Fruit fly (Drosophila melanogaster) whole organism, embryonic: ENCODE results near the gene PolD2.
A peak's percentile ranks its signal among the peaks of the same experiment; 100 is the strongest.

Source experiments
- Abd-B ChIP-seq: fragments of 200-800 bp; sonication (Bioruptor generic); optimal IDR thresholded peaks from 2 replicates; lab custom pipeline; 2018; ENCODE audit warnings: missing biosample characterization, mild to moderate bottlenecking, missing genetic modification characterization, moderate library complexity
- B-H2 ChIP-seq: fragments of 200-800 bp; sonication (Bioruptor generic); optimal IDR thresholded peaks from 2 replicates; lab custom pipeline; 2018; ENCODE audit warnings: missing biosample characterization, mild to moderate bottlenecking, missing genetic modification characterization
- CG10267 ChIP-seq: fragments of 200-800 bp; sonication (Bioruptor generic); optimal IDR thresholded peaks from 2 replicates; lab custom pipeline; 2018; ENCODE audit warnings: missing biosample characterization, mild to moderate bottlenecking, missing genetic modification characterization, moderate library complexity
- CG10462 ChIP-seq: fragments of 200-800 bp; sonication (Bioruptor generic); optimal IDR thresholded peaks from 2 replicates; lab custom pipeline; 2016; ENCODE audit warnings: missing biosample characterization, missing genetic modification characterization
- CG10565 ChIP-seq: fragments of 200-800 bp; sonication (Bioruptor generic); optimal IDR thresholded peaks from 3 replicates; lab custom pipeline; 2016; ENCODE audit warnings: missing biosample characterization, mild to moderate bottlenecking, missing genetic modification characterization
- CG10979 ChIP-seq: fragments of 200-800 bp; sonication (Bioruptor generic); optimal IDR thresholded peaks from 2 replicates; lab custom pipeline; 2018; ENCODE audit warnings: missing biosample characterization, mild to moderate bottlenecking, missing genetic modification characterization, moderate library complexity
- CG12942 ChIP-seq: fragments of 200-800 bp; sonication (Bioruptor generic); optimal IDR thresholded peaks from 3 replicates; lab custom pipeline; 2016; ENCODE audit warnings: missing biosample characterization, missing genetic modification characterization
- CG14441 ChIP-seq: fragments of 200-800 bp; sonication (Bioruptor generic); IDR thresholded peaks from 2 replicates; pipeline ENCODE4 v1.3.6; 2022; ENCODE audit warnings: missing biosample characterization, missing genetic modification characterization
- CG2116 ChIP-seq: fragments of 200-800 bp; sonication (Bioruptor generic); optimal IDR thresholded peaks from 3 replicates; lab custom pipeline; 2018; ENCODE audit warnings: missing biosample characterization, mild to moderate bottlenecking, missing genetic modification characterization
- CG2120 ChIP-seq: fragments of 200-800 bp; sonication (Bioruptor generic); optimal IDR thresholded peaks from 3 replicates; lab custom pipeline; 2016; ENCODE audit warnings: missing biosample characterization, missing genetic modification characterization
- CG2129 ChIP-seq: fragments of 200-800 bp; sonication (Bioruptor generic); IDR thresholded peaks from 2 replicates; pipeline ENCODE4 v1.3.6; 2022; ENCODE audit warnings: missing biosample characterization, missing genetic modification characterization; ENCODE audit not compliant: partially characterized antibody
- CG32532 ChIP-seq: fragments of 200-800 bp; sonication (Bioruptor generic); IDR thresholded peaks from 2 replicates; pipeline ENCODE4 v1.3.6; 2022; ENCODE audit warnings: missing biosample characterization, missing genetic modification characterization
- CG3995 ChIP-seq: fragments of 200-800 bp; sonication (Bioruptor generic); optimal IDR thresholded peaks from 3 replicates; lab custom pipeline; 2016; ENCODE audit warnings: missing biosample characterization, missing genetic modification characterization
- CG43689 ChIP-seq: fragments of 200-800 bp; sonication (Bioruptor generic); IDR thresholded peaks from 2 replicates; pipeline ENCODE4 v1.3.6; 2022; ENCODE audit warnings: missing biosample characterization, missing genetic modification characterization
- CG7372 ChIP-seq: fragments of 200-800 bp; sonication (Bioruptor generic); IDR thresholded peaks from 2 replicates; pipeline ENCODE4 v1.3.6; 2022; ENCODE audit warnings: missing biosample characterization, missing genetic modification characterization
- CG8388 ChIP-seq: fragments of 200-800 bp; sonication (Bioruptor generic); optimal IDR thresholded peaks from 2 replicates; lab custom pipeline; 2019; ENCODE audit warnings: missing biosample characterization, mild to moderate bottlenecking, missing genetic modification characterization, moderate library complexity
- CG9437 ChIP-seq: fragments of 200-800 bp; sonication (Bioruptor generic); optimal IDR thresholded peaks from 2 replicates; lab custom pipeline; 2018; ENCODE audit warnings: missing biosample characterization, mild to moderate bottlenecking, missing genetic modification characterization
- Dad ChIP-seq: fragments of 200-800 bp; sonication (Bioruptor generic); optimal IDR thresholded peaks from 3 replicates; lab custom pipeline; 2016; ENCODE audit warnings: missing biosample characterization, missing genetic modification characterization
- Ets65A ChIP-seq: fragments of 200-800 bp; sonication (Bioruptor generic); peaks from one replicate; lab custom pipeline; 2016; ENCODE audit warnings: missing biosample characterization, missing genetic modification characterization
- Fer3 ChIP-seq: fragments of 200-800 bp; sonication (Bioruptor generic); optimal IDR thresholded peaks from 2 replicates; lab custom pipeline; 2018; ENCODE audit warnings: missing biosample characterization, mild to moderate bottlenecking, missing genetic modification characterization, moderate library complexity
- H15 ChIP-seq: fragments of 200-800 bp; sonication (Bioruptor generic); IDR thresholded peaks from 3 replicates; pipeline ENCODE4 v1.3.6; 2022; ENCODE audit warnings: missing biosample characterization, missing genetic modification characterization
- HLHmδ ChIP-seq: fragments of 200-800 bp; sonication (Bioruptor generic); optimal IDR thresholded peaks from 2 replicates; lab custom pipeline; 2018; ENCODE audit warnings: missing biosample characterization, mild to moderate bottlenecking, missing genetic modification characterization, moderate library complexity
- HmgZ ChIP-seq: fragments of 200-800 bp; sonication (Bioruptor generic); optimal IDR thresholded peaks from 2 replicates; lab custom pipeline; 2018; ENCODE audit warnings: missing biosample characterization, mild to moderate bottlenecking, missing genetic modification characterization
- Hmr ChIP-seq: fragments of 200-800 bp; sonication (Bioruptor generic); optimal IDR thresholded peaks from 3 replicates; lab custom pipeline; 2017; ENCODE audit warnings: mild to moderate bottlenecking, missing biosample characterization, missing genetic modification reagents, missing genetic modification characterization
- MESR4 ChIP-seq: fragments of 200-800 bp; sonication (Bioruptor generic); optimal IDR thresholded peaks from 2 replicates; lab custom pipeline; 2018; ENCODE audit warnings: missing biosample characterization, mild to moderate bottlenecking, missing genetic modification characterization, moderate library complexity
- NC2β ChIP-seq: fragments of 200-800 bp; sonication (Bioruptor generic); optimal IDR thresholded peaks from 2 replicates; lab custom pipeline; 2016; ENCODE audit warnings: missing biosample characterization, missing genetic modification characterization
- Rfx ChIP-seq: fragments of 200-800 bp; sonication (Bioruptor generic); IDR thresholded peaks from 2 replicates; pipeline ENCODE4 v1.3.6; 2022; ENCODE audit warnings: missing biosample characterization, missing genetic modification characterization
- Sox100B ChIP-seq: fragments of 200-800 bp; sonication (Bioruptor generic); optimal IDR thresholded peaks from 3 replicates; lab custom pipeline; 2018; ENCODE audit warnings: missing biosample characterization, mild to moderate bottlenecking, missing genetic modification characterization
- Sry-β ChIP-seq: fragments of 200-800 bp; sonication (Bioruptor generic); optimal IDR thresholded peaks from 2 replicates; lab custom pipeline; 2018; ENCODE audit warnings: missing biosample characterization, mild to moderate bottlenecking, missing genetic modification characterization, moderate library complexity
- Trl ChIP-seq, 3 experiments: fragments of >200 bp in 2 of 3; fragments of 200-800 bp in 1 of 3; sonication (Bioruptor generic) in 1 of 3; optimal IDR thresholded peaks; 2 replicates in 1 of 3; 3 replicates in 2 of 3; lab custom pipeline; 2016 to 2017; ENCODE audit warnings: missing biosample characterization in 1 of 3, missing genetic modification characterization in 1 of 3
- abd-A ChIP-seq: fragments of 200-800 bp; sonication (Bioruptor generic); optimal IDR thresholded peaks from 3 replicates; lab custom pipeline; 2019; ENCODE audit warnings: missing biosample characterization, mild to moderate bottlenecking, missing genetic modification characterization, moderate library complexity
- corto ChIP-seq: fragments of 200-800 bp; sonication (Bioruptor generic); optimal IDR thresholded peaks from 2 replicates; lab custom pipeline; 2016; ENCODE audit warnings: missing biosample characterization, mild to moderate bottlenecking, missing genetic modification characterization, moderate library complexity
- crc ChIP-seq: fragments of 200-800 bp; sonication (Bioruptor generic); optimal IDR thresholded peaks from 2 replicates; lab custom pipeline; 2016; ENCODE audit warnings: missing biosample characterization, missing genetic modification characterization
- disco-r ChIP-seq: fragments of 200-800 bp; sonication (Bioruptor generic); optimal IDR thresholded peaks from 2 replicates; lab custom pipeline; 2016; ENCODE audit warnings: missing biosample characterization, missing genetic modification characterization
- ewg ChIP-seq: fragments of 200-800 bp; sonication (Bioruptor generic); optimal IDR thresholded peaks from 3 replicates; lab custom pipeline; 2017; ENCODE audit warnings: mild to moderate bottlenecking, missing biosample characterization, missing genetic modification reagents, missing genetic modification characterization
- gsb-n ChIP-seq: fragments of 200-800 bp; sonication (Bioruptor generic); optimal IDR thresholded peaks from 3 replicates; lab custom pipeline; 2018; ENCODE audit warnings: missing biosample characterization, mild to moderate bottlenecking, missing genetic modification characterization
- lmd ChIP-seq: fragments of 200-800 bp; sonication (Bioruptor generic); IDR thresholded peaks from 2 replicates; pipeline ENCODE4 v1.3.6; 2022; ENCODE audit warnings: missing biosample characterization, missing genetic modification characterization
- nom ChIP-seq: fragments of 200-800 bp; sonication (Bioruptor generic); optimal IDR thresholded peaks from 2 replicates; lab custom pipeline; 2017; ENCODE audit warnings: missing biosample characterization, missing genetic modification characterization, mild to moderate bottlenecking, moderate library complexity, missing genetic modification reagents
- onecut ChIP-seq: fragments of 200-800 bp; sonication (Bioruptor generic); IDR thresholded peaks from 2 replicates; pipeline ENCODE4 v1.3.6; 2022; ENCODE audit warnings: missing biosample characterization, missing genetic modification characterization
- pho ChIP-seq: fragments of 200-800 bp; sonication (Bioruptor generic); optimal IDR thresholded peaks from 2 replicates; lab custom pipeline; 2016; ENCODE audit warnings: missing biosample characterization, missing genetic modification characterization
- pros ChIP-seq: fragments of 200-800 bp; sonication (Bioruptor generic); optimal IDR thresholded peaks from 3 replicates; lab custom pipeline; 2019; ENCODE audit warnings: missing biosample characterization, mild to moderate bottlenecking, missing genetic modification characterization, moderate library complexity
- psq ChIP-seq: fragments of 200-800 bp; sonication (Bioruptor generic); optimal IDR thresholded peaks from 2 replicates; lab custom pipeline; 2017; ENCODE audit warnings: missing biosample characterization, missing genetic modification characterization
- pzg ChIP-seq: fragments of 200-800 bp; sonication (Bioruptor generic); optimal IDR thresholded peaks from 3 replicates; lab custom pipeline; 2018; ENCODE audit warnings: missing biosample characterization, mild to moderate bottlenecking, missing genetic modification characterization, moderate library complexity
- sr ChIP-seq: fragments of 200-800 bp; sonication (Bioruptor generic); IDR thresholded peaks from 3 replicates; pipeline ENCODE4 v1.3.6; 2022; ENCODE audit warnings: missing biosample characterization, missing genetic modification characterization
- tll ChIP-seq, 2 experiments: fragments of 200-800 bp in 1 of 2; fragments of >200 bp in 1 of 2; sonication (Bioruptor generic) in 1 of 2; optimal IDR thresholded peaks; 2 replicates each; lab custom pipeline; 2017 to 2019; ENCODE audit warnings: missing biosample characterization in 2 of 2, missing genetic modification characterization in 2 of 2, mild to moderate bottlenecking in 1 of 2, moderate library complexity in 1 of 2
- unc-4 ChIP-seq: fragments of 200-800 bp; sonication (Bioruptor generic); IDR thresholded peaks from 2 replicates; pipeline ENCODE4 v1.3.6; 2022; ENCODE audit warnings: missing biosample characterization, missing genetic modification characterization; ENCODE audit not compliant: partially characterized antibody

The PolD2 gene

dm6 chr3L:1746338-1747199, 28.9 kb upstream of the PolD2 start, which contains the start of gene CG13921 (continued):
- TF ChIP-seq CG2116 (GFP tag; lab: Kevin White, UChicago) (peak; percentile 86), sr (GFP tag; lab: Robert Waterston, UW) (peak; percentile 95), gsb-n (tag; lab: Kevin White, UChicago) (peak; percentile 99), CG10979 (peak; percentile 100), corto (GFP tag; lab: Kevin White, UChicago) (peak; percentile 98), HLHmδ (GFP tag; lab: Kevin White, UChicago) (no peak), MESR4 (GFP tag; lab: Kevin White, UChicago) (peak; percentile 77)

- no peak for TF ChIP-seq Sox100B (GFP tag; lab: Kevin White, UChicago)
- TF ChIP-seq lmd (GFP tag; lab: Robert Waterston, UW), result peak; percentile 27; the same call in 1 of the 2 replicates
- TF ChIP-seq CG14441, result no peak
- TF ChIP-seq CG12942 (GFP tag; lab: Kevin White, UChicago), result no peak
- TF ChIP-seq unc-4 (GFP tag; lab: Robert Waterston, UW), result 0 out of 2 replicates have a peak, but pooled peaks have one; percentile 14
- 0 out of 2 replicates have a peak, but pooled peaks have one; percentile 35 for TF ChIP-seq onecut
- no peak for TF ChIP-seq CG9437 (GFP tag; lab: Kevin White, UChicago)
- no peak for TF ChIP-seq CG10267 (tag; lab: Kevin White, UChicago)
- peak; percentile 22 to 32 for TF ChIP-seq Trl (optimal IDR thresholded peaks at IDR 0.05; lab: Kevin White, UChicago)
- no peak for TF ChIP-seq Trl (GFP tag; optimal IDR thresholded peaks at IDR 0.05; lab: Kevin White, UChicago)
- no peak for TF ChIP-seq CG32532 (GFP tag; lab: Robert Waterston, UW)
- peak; percentile 8 for TF ChIP-seq pzg (GFP tag; lab: Kevin White, UChicago)
- no peak for TF ChIP-seq pros (GFP tag; lab: Kevin White, UChicago)
- TF ChIP-seq Hmr, result peak; percentile 38
- TF ChIP-seq abd-A, result peak; percentile 27
- TF ChIP-seq Dad (GFP tag; lab: Kevin White, UChicago), result no peak
- no peak for TF ChIP-seq disco-r (GFP tag; lab: Kevin White, UChicago)
- TF ChIP-seq CG3995 (GFP tag; lab: Kevin White, UChicago), result peak; percentile 94
- no peak for TF ChIP-seq NC2β (GFP tag; lab: Kevin White, UChicago)
- no peak for TF ChIP-seq Abd-B (GFP tag; lab: Kevin White, UChicago)
- TF ChIP-seq Sry-β (GFP tag; lab: Kevin White, UChicago), result peak; percentile 20
- TF ChIP-seq tll (GFP tag; optimal IDR thresholded peaks at IDR 0.05; lab: Kevin White, UChicago), result no peak
- TF ChIP-seq CG10565 (GFP tag; lab: Kevin White, UChicago), result no peak
- no peak for TF ChIP-seq Ets65A (GFP tag; lab: Kevin White, UChicago)
- TF ChIP-seq CG43689 (GFP tag; lab: Robert Waterston, UW), result no peak
- TF ChIP-seq CG2120 (GFP tag; lab: Kevin White, UChicago), result peak; percentile 17
- TF ChIP-seq HmgZ (tag; lab: Kevin White, UChicago), result no peak
- no peak for TF ChIP-seq psq (GFP tag; lab: Kevin White, UChicago)
- no peak for TF ChIP-seq Fer3 (tag; lab: Kevin White, UChicago)
- TF ChIP-seq Rfx (GFP tag; lab: Robert Waterston, UW), result 0 out of 2 replicates have a peak, but pooled peaks have one; percentile 15
- peak; percentile 2 for TF ChIP-seq B-H2 (GFP tag; lab: Kevin White, UChicago)
- TF ChIP-seq CG8388 (GFP tag; lab: Kevin White, UChicago), result no peak
- TF ChIP-seq ewg (GFP tag; lab: Kevin White, UChicago), result peak; percentile 98
- TF ChIP-seq crc, result no peak
- TF ChIP-seq pho (GFP tag; lab: Kevin White, UChicago), result no peak
- no peak for TF ChIP-seq H15
- TF ChIP-seq CG10462 (GFP tag; lab: Kevin White, UChicago), result no peak
- no peak for TF ChIP-seq CG2129 (GFP tag; lab: Robert Waterston, UW)
- TF ChIP-seq nom (GFP tag; lab: Kevin White, UChicago), result no peak
- TF ChIP-seq CG7372 (GFP tag; lab: Robert Waterston, UW), result no peak
These were observed 27.2 kb upstream of the PolD2 start for dm6 chr3L:1748218-1748617.
